Worm (Caenorhabditis elegans) whole organism, L4 larva: Measurements from ENCODE around the gene T28D6.4.

Experiments used
- F26F4.8 ChIP-seq: fragments of 200-800 bp; sonication (Bioruptor generic); conservative IDR thresholded peaks from 2 replicates; pipeline ENCODE4 v1.3.6; 2022; ENCODE audit warnings: missing genetic modification characterization, missing compliant biosample characterization
- F37D6.2 ChIP-seq: sonication (generic microtip); optimal IDR thresholded peaks from 2 replicates; lab custom pipeline; 2016; ENCODE audit warnings: mild to moderate bottlenecking, missing genetic modification characterization, missing compliant biosample characterization
- F49E8.2 ChIP-seq: sonication (generic microtip); optimal IDR thresholded peaks from 2 replicates; lab custom pipeline; 2016; ENCODE audit warnings: missing compliant biosample characterization, mild to moderate bottlenecking, missing genetic modification characterization, borderline replicate concordance
- R02D3.7 ChIP-seq: fragments of 150-350 bp; sonication (generic microtip); optimal IDR thresholded peaks from 3 replicates; lab custom pipeline; 2014; ENCODE audit warnings: missing biosample characterization, missing genetic modification characterization
- ZK337.2 ChIP-seq: fragments of 200-800 bp; sonication (Bioruptor generic); IDR thresholded peaks from 2 replicates; pipeline ENCODE4 v1.3.6; 2022; ENCODE audit warnings: missing genetic modification reagents, missing genetic modification characterization, missing compliant biosample characterization
- aha-1 ChIP-seq: fragments of 150-350 bp; peaks from one replicate; lab custom pipeline; 2014; ENCODE audit warnings: missing biosample characterization, missing genetic modification characterization
- attf-4 ChIP-seq: sonication (generic microtip); optimal IDR thresholded peaks from 3 replicates; lab custom pipeline; 2017; ENCODE audit warnings: missing biosample characterization, missing genetic modification characterization
- ceh-28 ChIP-seq: fragments of 150-350 bp; optimal IDR thresholded peaks from 2 replicates; lab custom pipeline; 2014; ENCODE audit warnings: missing biosample characterization, missing genetic modification reagents, missing genetic modification characterization
- ceh-32 ChIP-seq: sonication (generic microtip); optimal IDR thresholded peaks from 2 replicates; lab custom pipeline; 2016; ENCODE audit warnings: mild to moderate bottlenecking, missing genetic modification characterization, missing compliant biosample characterization; ENCODE audit not compliant: poor library complexity
- ceh-62 ChIP-seq: sonication (generic microtip); optimal IDR thresholded peaks from 2 replicates; lab custom pipeline; 2017; ENCODE audit warnings: missing biosample characterization, missing genetic modification characterization
- ces-1 ChIP-seq: fragments of 150-350 bp; sonication (generic microtip); optimal IDR thresholded peaks from 4 replicates; lab custom pipeline; 2014; ENCODE audit warnings: missing biosample characterization, missing genetic modification reagents, missing genetic modification characterization
- ctbp-1 ChIP-seq: fragments of 200-800 bp; sonication (Bioruptor generic); IDR thresholded peaks from 2 replicates; pipeline ENCODE4 v1.3.6; 2022; ENCODE audit warnings: missing genetic modification reagents, missing genetic modification characterization, missing compliant biosample characterization
- daf-16 ChIP-seq, 3 experiments: sonication (generic microtip); optimal IDR thresholded peaks; 2 replicates each; lab custom pipeline; 2016 to 2017; ENCODE audit warnings: missing genetic modification characterization in 3 of 3, missing genetic modification reagents in 3 of 3, mild to moderate bottlenecking in 2 of 3, missing compliant biosample characterization in 2 of 3, missing biosample characterization in 1 of 3, moderate library complexity in 1 of 3
- daf-19 ChIP-seq: fragments of 200-800 bp; sonication (Bioruptor generic); conservative IDR thresholded peaks from 2 replicates; pipeline ENCODE4 v1.3.6; 2022; ENCODE audit warnings: missing genetic modification characterization, missing compliant biosample characterization
- daf-8 ChIP-seq: fragments of 200-800 bp; sonication (Bioruptor generic); IDR thresholded peaks from 2 replicates; pipeline ENCODE4 v1.3.6; 2022; ENCODE audit warnings: missing genetic modification characterization, missing compliant biosample characterization
- dve-1 ChIP-seq: sonication (generic microtip); optimal IDR thresholded peaks from 2 replicates; lab custom pipeline; 2017; ENCODE audit warnings: antibody characterized with exemption, mild to moderate bottlenecking, missing genetic modification characterization, missing compliant biosample characterization; ENCODE audit not compliant: insufficient read depth
- egl-43 ChIP-seq: fragments of 200-800 bp; sonication (Bioruptor generic); IDR thresholded peaks from 2 replicates; pipeline ENCODE4 v1.3.6; 2022; ENCODE audit warnings: missing genetic modification reagents, missing genetic modification characterization, missing compliant biosample characterization
- fkh-10 ChIP-seq: fragments of 150-350 bp; optimal IDR thresholded peaks from 2 replicates; lab custom pipeline; 2014; ENCODE audit warnings: missing biosample characterization, missing genetic modification reagents, missing genetic modification characterization
- fos-1 ChIP-seq: fragments of 150-350 bp; optimal IDR thresholded peaks from 2 replicates; lab custom pipeline; 2014; ENCODE audit warnings: missing biosample characterization, missing genetic modification characterization
- hif-1 ChIP-seq, 2 experiments: sonication (generic microtip); optimal IDR thresholded peaks; 2 replicates each; lab custom pipeline; 2016 to 2017; ENCODE audit warnings: missing compliant biosample characterization in 2 of 2, missing genetic modification characterization in 2 of 2, missing genetic modification reagents in 2 of 2, missing genotype in 2 of 2, mild to moderate bottlenecking in 1 of 2
- hlh-30 ChIP-seq: sonication (generic microtip); optimal IDR thresholded peaks from 2 replicates; lab custom pipeline; 2017; ENCODE audit warnings: antibody characterized with exemption, mild to moderate bottlenecking, missing genetic modification characterization, missing compliant biosample characterization; ENCODE audit not compliant: insufficient read depth
- jun-1 ChIP-seq: fragments of 150-350 bp; optimal IDR thresholded peaks from 2 replicates; lab custom pipeline; 2014; ENCODE audit warnings: missing biosample characterization, missing genetic modification reagents, missing genetic modification characterization
- lim-7 ChIP-seq: fragments of 200-800 bp; sonication (Bioruptor generic); IDR thresholded peaks from 2 replicates; pipeline ENCODE4 v1.3.6; 2022; ENCODE audit warnings: missing genetic modification characterization, missing compliant biosample characterization
- lin-1 ChIP-seq: fragments of 200-800 bp; sonication (Bioruptor generic); IDR thresholded peaks from 2 replicates; pipeline ENCODE4 v1.3.6; 2022; ENCODE audit warnings: missing genetic modification reagents, missing genetic modification characterization, missing compliant biosample characterization
- lin-15B ChIP-seq: fragments of 150-350 bp; sonication (generic microtip); optimal IDR thresholded peaks from 3 replicates; lab custom pipeline; 2014; ENCODE audit warnings: missing biosample characterization, missing genetic modification characterization
- lir-3 ChIP-seq: sonication (generic microtip); optimal IDR thresholded peaks from 2 replicates; lab custom pipeline; 2016; ENCODE audit warnings: mild to moderate bottlenecking, missing genetic modification characterization, missing compliant biosample characterization
- madf-9 ChIP-seq: fragments of 200-800 bp; sonication (Bioruptor generic); conservative IDR thresholded peaks from 2 replicates; pipeline ENCODE4 v1.3.6; 2022; ENCODE audit warnings: missing genetic modification reagents, missing genetic modification characterization, missing compliant biosample characterization
- mep-1 ChIP-seq: fragments of 150-350 bp; sonication (generic microtip); optimal IDR thresholded peaks from 3 replicates; lab custom pipeline; 2014; ENCODE audit warnings: missing biosample characterization, missing genetic modification characterization
- mes-2 ChIP-seq: sonication (generic microtip); optimal IDR thresholded peaks from 2 replicates; lab custom pipeline; 2016; ENCODE audit warnings: missing genotype, mild to moderate bottlenecking, missing genetic modification characterization, missing compliant biosample characterization; ENCODE audit not compliant: poor library complexity, severe bottlenecking
- nhr-11 ChIP-seq: fragments of 150-350 bp; optimal IDR thresholded peaks from 2 replicates; lab custom pipeline; 2014; ENCODE audit warnings: missing biosample characterization, missing genetic modification characterization
- nhr-111 ChIP-seq: fragments of 200-800 bp; sonication (Bioruptor generic); optimal IDR thresholded peaks from 2 replicates; lab custom pipeline; 2018; ENCODE audit warnings: mild to moderate bottlenecking, missing genetic modification characterization, missing compliant biosample characterization
- nhr-237 ChIP-seq: sonication (generic microtip); optimal IDR thresholded peaks from 2 replicates; lab custom pipeline; 2017; ENCODE audit warnings: missing biosample characterization, missing genetic modification characterization
- nhr-25 ChIP-seq: sonication (generic microtip); optimal IDR thresholded peaks from 2 replicates; lab custom pipeline; 2017; ENCODE audit warnings: missing genetic modification characterization, mild to moderate bottlenecking, missing compliant biosample characterization, antibody characterized with exemption, moderate library complexity, borderline replicate concordance; ENCODE audit not compliant: insufficient read depth
- nhr-42 ChIP-seq: fragments of 200-800 bp; sonication (Bioruptor generic); IDR thresholded peaks from 2 replicates; pipeline ENCODE4 v1.3.6; 2022; ENCODE audit warnings: missing genetic modification characterization, missing compliant biosample characterization
- nhr-6 ChIP-seq: fragments of 150-350 bp; optimal IDR thresholded peaks from 2 replicates; lab custom pipeline; 2014; ENCODE audit warnings: missing biosample characterization, missing genetic modification characterization
- sdz-12 ChIP-seq: fragments of 200-800 bp; sonication (Bioruptor generic); optimal IDR thresholded peaks from 2 replicates; lab custom pipeline; 2018; ENCODE audit warnings: mild to moderate bottlenecking, missing genetic modification characterization, missing compliant biosample characterization
- set-16 ChIP-seq: fragments of 200-800 bp; sonication (Bioruptor generic); IDR thresholded peaks from 2 replicates; pipeline ENCODE4 v1.3.6; 2022; ENCODE audit warnings: missing genetic modification reagents, missing genetic modification characterization, missing compliant biosample characterization
- snpc-4 ChIP-seq: fragments of 150-350 bp; optimal IDR thresholded peaks from 2 replicates; lab custom pipeline; 2014; ENCODE audit warnings: missing biosample characterization, missing genetic modification characterization
- spr-1 ChIP-seq: sonication (generic microtip); optimal IDR thresholded peaks from 2 replicates; lab custom pipeline; 2016; ENCODE audit warnings: mild to moderate bottlenecking, missing genetic modification characterization, missing compliant biosample characterization
- tra-1 ChIP-seq: fragments of 200-800 bp; sonication (Bioruptor generic); IDR thresholded peaks from 2 replicates; pipeline ENCODE4 v1.3.6; 2022; ENCODE audit warnings: missing genetic modification reagents, missing genetic modification characterization, missing compliant biosample characterization
- vab-7 ChIP-seq: fragments of 200-800 bp; sonication (Bioruptor generic); IDR thresholded peaks from 2 replicates; pipeline ENCODE4 v1.3.6; 2022; ENCODE audit warnings: missing genetic modification reagents, missing genetic modification characterization, missing compliant biosample characterization
- zag-1 ChIP-seq: fragments of 150-350 bp; optimal IDR thresholded peaks from 2 replicates; lab custom pipeline; 2014; ENCODE audit warnings: missing biosample characterization, missing genetic modification characterization
- zfp-2 ChIP-seq: sonication (generic microtip); optimal IDR thresholded peaks from 2 replicates; lab custom pipeline; 2016; ENCODE audit warnings: mild to moderate bottlenecking, missing genetic modification characterization, missing compliant biosample characterization
- ztf-11 ChIP-seq: fragments of 150-350 bp; optimal IDR thresholded peaks from 2 replicates; lab custom pipeline; 2014; ENCODE audit warnings: missing biosample characterization, missing genetic modification characterization

T28D6.4 gene

ce11 chrIII:11372199-11372938, 12.1 kb downstream of the T28D6.4 start (continued):
- no peak for TF ChIP-seq tra-1
- TF ChIP-seq ceh-28 (tag; lab: Kevin White, UChicago), result no peak
- TF ChIP-seq hlh-30 (tag; lab: Kevin White, UChicago), result no peak
- no peak for TF ChIP-seq lin-1 (GFP tag; lab: Robert Waterston, UW)
- no peak for TF ChIP-seq ztf-11 (tag; lab: Kevin White, UChicago)
- TF ChIP-seq ctbp-1 (GFP tag; lab: Robert Waterston, UW), result no peak
- TF ChIP-seq F37D6.2, result no peak
- no peak for TF ChIP-seq daf-16 (GFP tag; optimal IDR thresholded peaks at IDR 0.05; lab: Kevin White, UChicago)
- TF ChIP-seq daf-16 (tag; optimal IDR thresholded peaks at IDR 0.05; lab: Kevin White, UChicago), result peak; percentile 54
- TF ChIP-seq lim-7 (GFP tag; lab: Robert Waterston, UW), result no peak
- no peak for TF ChIP-seq nhr-11 (tag; lab: Kevin White, UChicago)
- no peak for TF ChIP-seq set-16 (GFP tag; lab: Robert Waterston, UW)
- TF ChIP-seq F26F4.8 (GFP tag; lab: Robert Waterston, UW), result no peak
- no peak for TF ChIP-seq fos-1 (tag; lab: Kevin White, UChicago)
- no peak for TF ChIP-seq ces-1
- no peak for TF ChIP-seq vab-7 (GFP tag; lab: Robert Waterston, UW)
- TF ChIP-seq mep-1 (tag; lab: Kevin White, UChicago), result peak; percentile 24
- no peak for TF ChIP-seq fkh-10 (GFP tag; lab: Kevin White, UChicago)
- peak; percentile 39 for TF ChIP-seq dve-1 (tag; lab: Kevin White, UChicago)
- no peak for TF ChIP-seq zag-1
- TF ChIP-seq zfp-2 (tag; lab: Kevin White, UChicago), result no peak
- TF ChIP-seq attf-4 (tag; lab: Kevin White, UChicago), result no peak
- no peak for TF ChIP-seq nhr-25 (tag; lab: Kevin White, UChicago)
- TF ChIP-seq lin-15B (tag; lab: Kevin White, UChicago), result no peak
- TF ChIP-seq daf-19, result no peak
- no peak for TF ChIP-seq sdz-12 (GFP tag; lab: Kevin White, UChicago)
- TF ChIP-seq madf-9 (GFP tag; lab: Robert Waterston, UW), result no peak
- no peak for TF ChIP-seq ceh-32 (tag; lab: Kevin White, UChicago)
- no peak for TF ChIP-seq jun-1 (tag; lab: Kevin White, UChicago)
- TF ChIP-seq aha-1 (tag; lab: Kevin White, UChicago), result peak; percentile 69
- no peak for TF ChIP-seq nhr-111 (GFP tag; lab: Kevin White, UChicago)
- TF ChIP-seq egl-43 (GFP tag; lab: Robert Waterston, UW), result no peak
- TF ChIP-seq R02D3.7, result no peak
- no peak for TF ChIP-seq ceh-62
- no peak for TF ChIP-seq nhr-42

ce11 chrIII:11377880-11378279, 17.6 kb downstream of the T28D6.4 start, which contains the start of gene dpy-18:
TSS of gene dpy-18 (minus strand) at chrIII:11377980.
- TF ChIP-seq lir-3 (tag; lab: Kevin White, UChicago), result no peak
- TF ChIP-seq daf-8 (GFP tag; lab: Robert Waterston, UW), result no peak
- TF ChIP-seq mes-2, result no peak
- TF ChIP-seq ceh-62, result no peak
- TF ChIP-seq lin-1 (GFP tag; lab: Robert Waterston, UW), result no peak
- no peak for TF ChIP-seq nhr-42
- no peak for TF ChIP-seq ZK337.2 (GFP tag; lab: Robert Waterston, UW)
- TF ChIP-seq hif-1 (tag; optimal IDR thresholded peaks at IDR 0.05; lab: Kevin White, UChicago), result no peak
- TF ChIP-seq F26F4.8 (GFP tag; lab: Robert Waterston, UW), result no peak
- no peak for TF ChIP-seq snpc-4
- TF ChIP-seq ceh-32 (tag; lab: Kevin White, UChicago), result no peak
- no peak for TF ChIP-seq nhr-237
- no peak for TF ChIP-seq nhr-6 (tag; lab: Kevin White, UChicago)
- no peak for TF ChIP-seq spr-1
- no peak for TF ChIP-seq hlh-30 (tag; lab: Kevin White, UChicago)
- no peak for TF ChIP-seq F49E8.2 (tag; lab: Kevin White, UChicago)
